Fruit fly (Drosophila melanogaster) whole organism, embryonic: ENCODE measurements around the gene CG16749.

Experiments
- Bteb2 ChIP-seq: fragments of 200-800 bp; sonication (Bioruptor generic); optimal IDR thresholded peaks from 2 replicates; lab custom pipeline; 2016; ENCODE audit warnings: missing biosample characterization, missing genetic modification characterization
- CG11695 ChIP-seq: fragments of 200-800 bp; sonication (Bioruptor generic); IDR thresholded peaks from 3 replicates; pipeline ENCODE4 v1.3.6; 2022; ENCODE audit warnings: missing biosample characterization, missing genetic modification characterization
- CG12219 ChIP-seq: fragments of 200-800 bp; sonication (Bioruptor generic); optimal IDR thresholded peaks from 3 replicates; lab custom pipeline; 2018; ENCODE audit warnings: missing biosample characterization, mild to moderate bottlenecking, missing genetic modification characterization
- CG12942 ChIP-seq: fragments of 200-800 bp; sonication (Bioruptor generic); optimal IDR thresholded peaks from 3 replicates; lab custom pipeline; 2016; ENCODE audit warnings: missing biosample characterization, missing genetic modification characterization
- CG13424 ChIP-seq: fragments of 200-800 bp; sonication (Bioruptor generic); optimal IDR thresholded peaks from 2 replicates; lab custom pipeline; 2019; ENCODE audit warnings: missing biosample characterization, mild to moderate bottlenecking, missing genetic modification characterization, moderate library complexity
- CG14014 ChIP-seq: fragments of 200-800 bp; sonication (Bioruptor generic); IDR thresholded peaks from 2 replicates; pipeline ENCODE4 v1.3.6; 2022; ENCODE audit warnings: missing biosample characterization, missing genetic modification characterization
- CG14965 ChIP-seq: fragments of 200-800 bp; sonication (Bioruptor generic); optimal IDR thresholded peaks from 2 replicates; lab custom pipeline; 2016; ENCODE audit warnings: missing biosample characterization, missing genetic modification characterization, borderline replicate concordance
- CG1647 ChIP-seq: fragments of 200-800 bp; sonication (Bioruptor generic); optimal IDR thresholded peaks from 3 replicates; lab custom pipeline; 2016; ENCODE audit warnings: missing biosample characterization, missing genetic modification characterization
- CG16813 ChIP-seq: fragments of 200-800 bp; sonication (Bioruptor generic); IDR thresholded peaks from 3 replicates; pipeline ENCODE4 v1.3.6; 2022; ENCODE audit warnings: missing biosample characterization, missing genetic modification characterization; ENCODE audit not compliant: partially characterized antibody
- CG17361 ChIP-seq: fragments of 200-800 bp; sonication (Bioruptor generic); IDR thresholded peaks from 3 replicates; pipeline ENCODE4 v1.3.6; 2022; ENCODE audit warnings: missing biosample characterization, missing genetic modification characterization
- CG18764 ChIP-seq: fragments of 200-800 bp; sonication (Bioruptor generic); optimal IDR thresholded peaks from 3 replicates; lab custom pipeline; 2016; ENCODE audit warnings: missing biosample characterization, missing genetic modification characterization
- CG30431 ChIP-seq: fragments of 200-800 bp; sonication (Bioruptor generic); optimal IDR thresholded peaks from 2 replicates; lab custom pipeline; 2017; ENCODE audit warnings: missing biosample characterization, missing genetic modification characterization
- CG32532 ChIP-seq: fragments of 200-800 bp; sonication (Bioruptor generic); IDR thresholded peaks from 2 replicates; pipeline ENCODE4 v1.3.6; 2022; ENCODE audit warnings: missing biosample characterization, missing genetic modification characterization
- CG5953 ChIP-seq: fragments of 200-800 bp; sonication (Bioruptor generic); IDR thresholded peaks from 2 replicates; pipeline ENCODE4 v1.3.6; 2022; ENCODE audit warnings: missing biosample characterization, missing genetic modification characterization
- CG6272 ChIP-seq: fragments of 200-800 bp; sonication (Bioruptor generic); IDR thresholded peaks from 2 replicates; pipeline ENCODE4 v1.3.6; 2022; ENCODE audit warnings: missing biosample characterization, missing genetic modification characterization
- CG6683 ChIP-seq: fragments of 200-800 bp; sonication (Bioruptor generic); optimal IDR thresholded peaks from 2 replicates; lab custom pipeline; 2017; ENCODE audit warnings: missing biosample characterization, mild to moderate bottlenecking, missing genetic modification characterization, missing genetic modification reagents
- CG6854 ChIP-seq: fragments of 200-800 bp; sonication (Bioruptor generic); optimal IDR thresholded peaks from 3 replicates; lab custom pipeline; 2017; ENCODE audit warnings: missing biosample characterization, mild to moderate bottlenecking, missing genetic modification characterization
- CG7963 ChIP-seq: fragments of 200-800 bp; sonication (Bioruptor generic); IDR thresholded peaks from 3 replicates; pipeline ENCODE4 v1.3.6; 2022; ENCODE audit warnings: missing biosample characterization, missing genetic modification characterization; ENCODE audit not compliant: partially characterized antibody
- CHES-1-like ChIP-seq: fragments of 200-800 bp; sonication (Bioruptor generic); optimal IDR thresholded peaks from 2 replicates; lab custom pipeline; 2016; ENCODE audit warnings: missing biosample characterization, missing genetic modification characterization
- CkIIα-i1 ChIP-seq: fragments of 200-800 bp; sonication (Bioruptor generic); IDR thresholded peaks from 2 replicates; pipeline ENCODE4 v1.3.6; 2022; ENCODE audit warnings: missing biosample characterization, missing genetic modification characterization
- CoRest ChIP-seq: fragments of 200-800 bp; sonication (Bioruptor generic); optimal IDR thresholded peaks from 3 replicates; lab custom pipeline; 2018; ENCODE audit warnings: missing biosample characterization, mild to moderate bottlenecking, missing genetic modification characterization, moderate library complexity
- Doc3 ChIP-seq: fragments of 200-800 bp; sonication (Bioruptor generic); IDR thresholded peaks from 3 replicates; pipeline ENCODE4 v1.3.6; 2022; ENCODE audit warnings: missing biosample characterization, missing genetic modification characterization; ENCODE audit not compliant: partially characterized antibody
- E2f1 ChIP-seq: fragments of 200-800 bp; sonication (Bioruptor generic); IDR thresholded peaks from 2 replicates; pipeline ENCODE4 v1.3.6; 2022; ENCODE audit warnings: missing biosample characterization, missing genetic modification characterization
- Elba2 ChIP-seq: fragments of 200-800 bp; sonication (Bioruptor generic); optimal IDR thresholded peaks from 3 replicates; lab custom pipeline; 2016; ENCODE audit warnings: missing biosample characterization, missing genetic modification characterization
- Hr3 ChIP-seq: fragments of 200-800 bp; sonication (Bioruptor generic); optimal IDR thresholded peaks from 3 replicates; lab custom pipeline; 2016; ENCODE audit warnings: missing biosample characterization, missing genetic modification characterization
- Mrtf ChIP-seq: fragments of 200-800 bp; sonication (Bioruptor generic); IDR thresholded peaks from 3 replicates; pipeline ENCODE4 v1.3.6; 2022; ENCODE audit warnings: missing biosample characterization, missing genetic modification characterization
- Optix ChIP-seq: fragments of 200-800 bp; sonication (Bioruptor generic); IDR thresholded peaks from 3 replicates; pipeline ENCODE4 v1.3.6; 2022; ENCODE audit warnings: missing biosample characterization, missing genetic modification characterization
- TFAM ChIP-seq: fragments of 200-800 bp; sonication (Bioruptor generic); optimal IDR thresholded peaks from 2 replicates; lab custom pipeline; 2017; ENCODE audit warnings: missing biosample characterization, missing genetic modification characterization, inconsistent platforms
- Tbp ChIP-seq: fragments of >200 bp; optimal IDR thresholded peaks from 2 replicates; lab custom pipeline; 2018; ENCODE audit warnings: missing biosample characterization, missing genetic modification characterization
- Xbp1 ChIP-seq: fragments of 200-800 bp; sonication (Bioruptor generic); optimal IDR thresholded peaks from 3 replicates; lab custom pipeline; 2016; ENCODE audit warnings: missing biosample characterization, mild to moderate bottlenecking, missing genetic modification characterization
- ap ChIP-seq: fragments of 200-800 bp; sonication (Bioruptor generic); IDR thresholded peaks from 2 replicates; pipeline ENCODE4 v1.3.6; 2022; ENCODE audit warnings: missing biosample characterization, missing genetic modification characterization
- bsh ChIP-seq, 2 experiments: fragments of 200-800 bp; sonication (Bioruptor generic); optimal IDR thresholded peaks; 2 replicates each; lab custom pipeline; 2017 to 2018; ENCODE audit warnings: mild to moderate bottlenecking in 2 of 2, missing biosample characterization in 2 of 2, missing genetic modification characterization in 2 of 2, moderate library complexity in 1 of 2
- cg ChIP-seq: fragments of 200-800 bp; sonication (Bioruptor generic); optimal IDR thresholded peaks from 3 replicates; lab custom pipeline; 2019; ENCODE audit warnings: missing biosample characterization, mild to moderate bottlenecking, missing genetic modification characterization, moderate library complexity
- chm ChIP-seq: fragments of 200-800 bp; sonication (Bioruptor generic); IDR thresholded peaks from 2 replicates; pipeline ENCODE4 v1.3.6; 2022; ENCODE audit warnings: missing biosample characterization, missing genetic modification characterization
- exex ChIP-seq: fragments of 200-800 bp; sonication (Bioruptor generic); optimal IDR thresholded peaks from 4 replicates; lab custom pipeline; 2018; ENCODE audit warnings: missing biosample characterization, mild to moderate bottlenecking, missing genetic modification characterization, moderate library complexity
- eyg ChIP-seq: fragments of 200-800 bp; sonication (Bioruptor generic); optimal IDR thresholded peaks from 3 replicates; lab custom pipeline; 2016; ENCODE audit warnings: missing biosample characterization, missing genetic modification characterization
- gem ChIP-seq: fragments of 200-800 bp; sonication (Bioruptor generic); optimal IDR thresholded peaks from 2 replicates; lab custom pipeline; 2019; ENCODE audit warnings: missing biosample characterization, mild to moderate bottlenecking, missing genetic modification characterization, moderate library complexity
- grn ChIP-seq: fragments of 200-800 bp; sonication (Bioruptor generic); optimal IDR thresholded peaks from 3 replicates; lab custom pipeline; 2017; ENCODE audit warnings: missing biosample characterization, missing genetic modification characterization
- hth ChIP-seq: fragments of >200 bp; optimal IDR thresholded peaks from 2 replicates; lab custom pipeline; 2017; ENCODE audit warnings: inconsistent platforms
- ind ChIP-seq: fragments of 200-800 bp; sonication (Bioruptor generic); optimal IDR thresholded peaks from 3 replicates; lab custom pipeline; 2016; ENCODE audit warnings: missing biosample characterization, missing genetic modification characterization
- jigr1 ChIP-seq: fragments of 200-800 bp; sonication (Bioruptor generic); IDR thresholded peaks from 3 replicates; pipeline ENCODE4 v1.3.6; 2022; ENCODE audit warnings: missing biosample characterization, missing genetic modification characterization
- luna ChIP-seq: fragments of 200-800 bp; sonication (Bioruptor generic); optimal IDR thresholded peaks from 2 replicates; lab custom pipeline; 2016; ENCODE audit warnings: missing biosample characterization, missing genetic modification characterization
- nom ChIP-seq: fragments of 200-800 bp; sonication (Bioruptor generic); optimal IDR thresholded peaks from 2 replicates; lab custom pipeline; 2017; ENCODE audit warnings: missing biosample characterization, missing genetic modification characterization, mild to moderate bottlenecking, moderate library complexity, missing genetic modification reagents
- odd ChIP-seq: fragments of 200-800 bp; sonication (Bioruptor generic); optimal IDR thresholded peaks from 2 replicates; lab custom pipeline; 2017; ENCODE audit warnings: missing biosample characterization, mild to moderate bottlenecking, missing genetic modification characterization
- pfk ChIP-seq: fragments of 200-800 bp; sonication (Bioruptor generic); optimal IDR thresholded peaks from 2 replicates; lab custom pipeline; 2018; ENCODE audit warnings: missing biosample characterization, mild to moderate bottlenecking, missing genetic modification characterization, moderate library complexity
- ro ChIP-seq: fragments of 200-800 bp; sonication (Bioruptor generic); IDR thresholded peaks from 2 replicates; pipeline ENCODE4 v1.3.6; 2022; ENCODE audit warnings: missing biosample characterization, missing genetic modification characterization
- run ChIP-seq: fragments of 200-800 bp; sonication (Bioruptor generic); optimal IDR thresholded peaks from 3 replicates; lab custom pipeline; 2018; ENCODE audit warnings: missing biosample characterization, mild to moderate bottlenecking, missing genetic modification characterization
- salm ChIP-seq: fragments of 200-800 bp; sonication (Bioruptor generic); optimal IDR thresholded peaks from 2 replicates; lab custom pipeline; 2018; ENCODE audit warnings: missing biosample characterization, mild to moderate bottlenecking, missing genetic modification characterization
- sima ChIP-seq: fragments of 200-800 bp; sonication (Bioruptor generic); optimal IDR thresholded peaks from 2 replicates; lab custom pipeline; 2016; ENCODE audit warnings: missing biosample characterization, missing genetic modification characterization
- sisA ChIP-seq: fragments of 200-800 bp; sonication (Bioruptor generic); IDR thresholded peaks from 2 replicates; pipeline ENCODE4 v1.3.6; 2022; ENCODE audit warnings: missing biosample characterization, missing genetic modification characterization
- usp ChIP-seq: fragments of >200 bp; optimal IDR thresholded peaks from 2 replicates; lab custom pipeline; 2017; ENCODE audit warnings: missing biosample characterization, missing genetic modification characterization
- vfl ChIP-seq: fragments of 200-800 bp; sonication (Bioruptor generic); optimal IDR thresholded peaks from 2 replicates; lab custom pipeline; 2016; ENCODE audit warnings: missing biosample characterization, missing genetic modification characterization
- vvl ChIP-seq: fragments of 200-800 bp; sonication (Bioruptor generic); IDR thresholded peaks from 2 replicates; pipeline ENCODE4 v1.3.6; 2022; ENCODE audit warnings: missing biosample characterization, missing genetic modification characterization

Gene CG16749

dm6 chr3R:9353276-9353652 lies 21.6 kb upstream of the CG16749 start (continued):
- TF ChIP-seq CkIIα-i1 (GFP tag; lab: Robert Waterston, UW) (no peak), CG16813 (GFP tag; lab: Robert Waterston, UW) (no peak), Optix (GFP tag; lab: Robert Waterston, UW) (no peak), Doc3 (GFP tag; lab: Robert Waterston, UW) (no peak), nom (GFP tag; lab: Kevin White, UChicago) (peak; percentile 56), luna (GFP tag; lab: Kevin White, UChicago) (no peak), vvl (GFP tag; lab: Robert Waterston, UW) (no peak), Tbp (no peak), CG12942 (GFP tag; lab: Kevin White, UChicago) (peak; percentile 78), TFAM (GFP tag; lab: Kevin White, UChicago) (no peak), run (tag; lab: Kevin White, UChicago) (peak; percentile 74), odd (GFP tag; lab: Kevin White, UChicago) (peak; percentile 87), cg (GFP tag; lab: Kevin White, UChicago) (no peak), hth (lab: Kevin White, UChicago) (no peak), exex (tag; lab: Kevin White, UChicago) (peak; percentile 51), CG13424 (tag; lab: Kevin White, UChicago) (peak; percentile 90), CG14014 (GFP tag; lab: Robert Waterston, UW) (no peak), gem (tag; lab: Kevin White, UChicago) (peak; percentile 96), CG14965 (GFP tag; lab: Kevin White, UChicago) (no peak), Xbp1 (GFP tag; lab: Kevin White, UChicago) (peak; percentile 84), CG17361 (GFP tag; lab: Robert Waterston, UW) (no peak), CG6683 (peak; percentile 63), Bteb2 (GFP tag; lab: Kevin White, UChicago) (peak; percentile 56), salm (tag; lab: Kevin White, UChicago) (peak; percentile 85), sima (GFP tag; lab: Kevin White, UChicago) (no peak), CG18764 (GFP tag; lab: Kevin White, UChicago) (peak; percentile 81), CG30431 (GFP tag; lab: Kevin White, UChicago) (no peak), Mrtf (GFP tag; lab: Robert Waterston, UW) (no peak), ap (no peak), CG11695 (GFP tag; lab: Robert Waterston, UW) (no peak), CG32532 (GFP tag; lab: Robert Waterston, UW) (no peak), vfl (GFP tag; lab: Kevin White, UChicago) (peak; percentile 52), sisA (no peak), Hr3 (peak; percentile 84), CG6854 (peak; percentile 89), CG7963 (GFP tag; lab: Robert Waterston, UW) (no peak), chm (GFP tag; lab: Robert Waterston, UW) (no peak), Elba2 (GFP tag; lab: Kevin White, UChicago) (no peak), eyg (GFP tag; lab: Kevin White, UChicago) (no peak), CG5953 (GFP tag; lab: Robert Waterston, UW) (no peak), CHES-1-like (peak; percentile 1), grn (peak; percentile 42), CG1647 (GFP tag; lab: Kevin White, UChicago) (peak; percentile 46), CG6272 (no peak), ro (GFP tag; lab: Robert Waterston, UW) (no peak), CoRest (peak; percentile 93), ind (peak; percentile 84), usp (GFP tag; lab: Kevin White, UChicago) (no peak), pfk (GFP tag; lab: Kevin White, UChicago) (no peak), bsh (GFP tag; optimal IDR thresholded peaks at IDR 0.05; lab: Kevin White, UChicago) (peak; percentile 69 to 91), CG12219 (GFP tag; lab: Kevin White, UChicago) (peak; percentile 54), jigr1 (GFP tag; lab: Robert Waterston, UW) (no peak), E2f1 (GFP tag; lab: Robert Waterston, UW) (no peak)
